Fruit fly (Drosophila melanogaster) whole organism, embryonic: ENCODE measurements around the gene CG4074.
A peak's percentile ranks its signal among the peaks of the same experiment; 100 is the strongest.

Source experiments
- B-H1 ChIP-seq: fragments of 200-800 bp; sonication (Bioruptor generic); IDR thresholded peaks from 3 replicates; pipeline ENCODE4 v1.3.6; 2022; ENCODE audit warnings: missing biosample characterization, missing genetic modification characterization
- B-H2 ChIP-seq: fragments of 200-800 bp; sonication (Bioruptor generic); optimal IDR thresholded peaks from 2 replicates; lab custom pipeline; 2018; ENCODE audit warnings: missing biosample characterization, mild to moderate bottlenecking, missing genetic modification characterization
- Bgb ChIP-seq: fragments of 200-800 bp; sonication (Bioruptor generic); IDR thresholded peaks from 2 replicates; pipeline ENCODE4 v1.3.6; 2022; ENCODE audit warnings: missing biosample characterization, missing genetic modification characterization; ENCODE audit not compliant: partially characterized antibody
- CG10462 ChIP-seq: fragments of 200-800 bp; sonication (Bioruptor generic); optimal IDR thresholded peaks from 2 replicates; lab custom pipeline; 2016; ENCODE audit warnings: missing biosample characterization, missing genetic modification characterization
- CG13123 ChIP-seq: fragments of 200-800 bp; sonication (Bioruptor generic); optimal IDR thresholded peaks from 2 replicates; lab custom pipeline; 2016; ENCODE audit warnings: missing biosample characterization, missing genetic modification characterization
- CG13424 ChIP-seq: fragments of 200-800 bp; sonication (Bioruptor generic); optimal IDR thresholded peaks from 2 replicates; lab custom pipeline; 2019; ENCODE audit warnings: missing biosample characterization, mild to moderate bottlenecking, missing genetic modification characterization, moderate library complexity
- CG13624 ChIP-seq: fragments of 200-800 bp; sonication (Bioruptor generic); optimal IDR thresholded peaks from 2 replicates; lab custom pipeline; 2016; ENCODE audit warnings: missing biosample characterization, missing genetic modification characterization
- CG16863 ChIP-seq: fragments of 200-800 bp; sonication (Bioruptor generic); optimal IDR thresholded peaks from 3 replicates; lab custom pipeline; 2016; ENCODE audit warnings: missing biosample characterization, missing genetic modification characterization
- CG17328 ChIP-seq: fragments of 200-800 bp; sonication (Bioruptor generic); IDR thresholded peaks from 2 replicates; pipeline ENCODE4 v1.3.6; 2022; ENCODE audit warnings: missing biosample characterization, missing genetic modification characterization
- CG2678 ChIP-seq: fragments of 200-800 bp; sonication (Bioruptor generic); optimal IDR thresholded peaks from 3 replicates; lab custom pipeline; 2019; ENCODE audit warnings: missing biosample characterization, mild to moderate bottlenecking, missing genetic modification characterization, moderate library complexity
- CG6689 ChIP-seq: fragments of 200-800 bp; sonication (Bioruptor generic); IDR thresholded peaks from 2 replicates; pipeline ENCODE4 v1.3.6; 2022; ENCODE audit warnings: missing biosample characterization, missing genetic modification characterization
- CG6791 ChIP-seq: fragments of 200-800 bp; sonication (Bioruptor generic); IDR thresholded peaks from 3 replicates; pipeline ENCODE4 v1.3.6; 2022; ENCODE audit warnings: missing biosample characterization, missing genetic modification characterization; ENCODE audit not compliant: partially characterized antibody
- CG7271 ChIP-seq: fragments of 200-800 bp; sonication (Bioruptor generic); optimal IDR thresholded peaks from 2 replicates; lab custom pipeline; 2018; ENCODE audit warnings: missing biosample characterization, mild to moderate bottlenecking, missing genetic modification characterization, moderate library complexity
- CG7839 ChIP-seq: fragments of 200-800 bp; sonication (Bioruptor generic); optimal IDR thresholded peaks from 3 replicates; lab custom pipeline; 2018; ENCODE audit warnings: missing biosample characterization, mild to moderate bottlenecking, missing genetic modification characterization, moderate library complexity
- CG8290 ChIP-seq, 3 experiments: fragments of 200-800 bp; sonication (Bioruptor generic); optimal IDR thresholded peaks; 2 replicates each; lab custom pipeline; 2016 to 2019; ENCODE audit warnings: missing biosample characterization in 3 of 3, missing genetic modification characterization in 3 of 3, mild to moderate bottlenecking in 2 of 3, moderate library complexity in 1 of 3
- CG9727 ChIP-seq: fragments of 200-800 bp; sonication (Bioruptor generic); optimal IDR thresholded peaks from 3 replicates; lab custom pipeline; 2017; ENCODE audit warnings: missing biosample characterization, mild to moderate bottlenecking, missing genetic modification characterization
- CTCF ChIP-seq: fragments of 200-800 bp; sonication (Bioruptor generic); optimal IDR thresholded peaks from 2 replicates; lab custom pipeline; 2017; ENCODE audit warnings: missing biosample characterization, mild to moderate bottlenecking, missing genetic modification characterization, moderate library complexity
- CrebB ChIP-seq: fragments of 200-800 bp; sonication (Bioruptor generic); optimal IDR thresholded peaks from 3 replicates; lab custom pipeline; 2018; ENCODE audit warnings: missing biosample characterization, mild to moderate bottlenecking, missing genetic modification characterization
- Ets65A ChIP-seq: fragments of 200-800 bp; sonication (Bioruptor generic); peaks from one replicate; lab custom pipeline; 2016; ENCODE audit warnings: missing biosample characterization, missing genetic modification characterization
- Hmr ChIP-seq: fragments of 200-800 bp; sonication (Bioruptor generic); optimal IDR thresholded peaks from 3 replicates; lab custom pipeline; 2017; ENCODE audit warnings: mild to moderate bottlenecking, missing biosample characterization, missing genetic modification reagents, missing genetic modification characterization
- Hr3 ChIP-seq: fragments of 200-800 bp; sonication (Bioruptor generic); optimal IDR thresholded peaks from 3 replicates; lab custom pipeline; 2016; ENCODE audit warnings: missing biosample characterization, missing genetic modification characterization
- NC2β ChIP-seq: fragments of 200-800 bp; sonication (Bioruptor generic); optimal IDR thresholded peaks from 2 replicates; lab custom pipeline; 2016; ENCODE audit warnings: missing biosample characterization, missing genetic modification characterization
- Six4 ChIP-seq: fragments of 200-800 bp; sonication (Bioruptor generic); optimal IDR thresholded peaks from 2 replicates; lab custom pipeline; 2016; ENCODE audit warnings: missing biosample characterization, missing genetic modification characterization
- Tbp ChIP-seq: fragments of >200 bp; optimal IDR thresholded peaks from 2 replicates; lab custom pipeline; 2018; ENCODE audit warnings: missing biosample characterization, missing genetic modification characterization
- bab2 ChIP-seq: fragments of 200-800 bp; sonication (Bioruptor generic); optimal IDR thresholded peaks from 2 replicates; lab custom pipeline; 2016; ENCODE audit warnings: missing biosample characterization, missing genetic modification characterization
- bowl ChIP-seq: fragments of 200-800 bp; sonication (Bioruptor generic); IDR thresholded peaks from 2 replicates; pipeline ENCODE4 v1.3.6; 2022; ENCODE audit warnings: missing biosample characterization, missing genetic modification characterization
- chn ChIP-seq: fragments of 200-800 bp; sonication (Bioruptor generic); optimal IDR thresholded peaks from 2 replicates; lab custom pipeline; 2016; ENCODE audit warnings: missing biosample characterization, missing genetic modification characterization
- crol ChIP-seq: fragments of 200-800 bp; sonication (Bioruptor generic); IDR thresholded peaks from 2 replicates; pipeline ENCODE4 v1.3.6; 2022; ENCODE audit warnings: missing biosample characterization, missing genetic modification characterization
- exex ChIP-seq: fragments of 200-800 bp; sonication (Bioruptor generic); optimal IDR thresholded peaks from 4 replicates; lab custom pipeline; 2018; ENCODE audit warnings: missing biosample characterization, mild to moderate bottlenecking, missing genetic modification characterization, moderate library complexity
- gem ChIP-seq: fragments of 200-800 bp; sonication (Bioruptor generic); optimal IDR thresholded peaks from 2 replicates; lab custom pipeline; 2019; ENCODE audit warnings: missing biosample characterization, mild to moderate bottlenecking, missing genetic modification characterization, moderate library complexity
- hb ChIP-seq: fragments of 200-800 bp; sonication (Bioruptor generic); IDR thresholded peaks from 3 replicates; pipeline ENCODE4 v1.3.6; 2022; ENCODE audit warnings: missing biosample characterization, missing genetic modification characterization; ENCODE audit not compliant: partially characterized antibody
- ind ChIP-seq: fragments of 200-800 bp; sonication (Bioruptor generic); optimal IDR thresholded peaks from 3 replicates; lab custom pipeline; 2016; ENCODE audit warnings: missing biosample characterization, missing genetic modification characterization
- jumu ChIP-seq: fragments of 200-800 bp; sonication (Bioruptor generic); optimal IDR thresholded peaks from 3 replicates; lab custom pipeline; 2016; ENCODE audit warnings: missing biosample characterization, missing genetic modification characterization
- ken ChIP-seq: fragments of 200-800 bp; sonication (Bioruptor generic); IDR thresholded peaks from 3 replicates; pipeline ENCODE4 v1.3.6; 2022; ENCODE audit warnings: missing biosample characterization, missing genetic modification characterization
- lab ChIP-seq: fragments of 200-800 bp; sonication (Bioruptor generic); optimal IDR thresholded peaks from 3 replicates; lab custom pipeline; 2017; ENCODE audit warnings: missing biosample characterization, missing genetic modification characterization, mild to moderate bottlenecking, moderate library complexity, missing genetic modification reagents
- lmd ChIP-seq: fragments of 200-800 bp; sonication (Bioruptor generic); IDR thresholded peaks from 2 replicates; pipeline ENCODE4 v1.3.6; 2022; ENCODE audit warnings: missing biosample characterization, missing genetic modification characterization
- lov ChIP-seq, 2 experiments: fragments of 200-800 bp in 1 of 2; fragments of >200 bp in 1 of 2; sonication (Bioruptor generic) in 1 of 2; IDR thresholded peaks in 1 of 2; optimal IDR thresholded peaks in 1 of 2; 2 replicates in 1 of 2; 3 replicates in 1 of 2; pipeline versions ENCODE4 v1.3.6 to Lab custom; 2017 to 2022; ENCODE audit warnings: missing biosample characterization in 1 of 2, missing genetic modification characterization in 1 of 2
- luna ChIP-seq: fragments of 200-800 bp; sonication (Bioruptor generic); optimal IDR thresholded peaks from 2 replicates; lab custom pipeline; 2016; ENCODE audit warnings: missing biosample characterization, missing genetic modification characterization
- mam ChIP-seq: fragments of 200-800 bp; sonication (Bioruptor generic); optimal IDR thresholded peaks from 3 replicates; lab custom pipeline; 2016; ENCODE audit warnings: missing biosample characterization, missing genetic modification characterization
- nau ChIP-seq: fragments of 200-800 bp; sonication (Bioruptor generic); optimal IDR thresholded peaks from 3 replicates; lab custom pipeline; 2017; ENCODE audit warnings: missing biosample characterization, mild to moderate bottlenecking, missing genetic modification characterization, missing genetic modification reagents
- onecut ChIP-seq: fragments of 200-800 bp; sonication (Bioruptor generic); IDR thresholded peaks from 2 replicates; pipeline ENCODE4 v1.3.6; 2022; ENCODE audit warnings: missing biosample characterization, missing genetic modification characterization
- pfk ChIP-seq: fragments of 200-800 bp; sonication (Bioruptor generic); optimal IDR thresholded peaks from 2 replicates; lab custom pipeline; 2018; ENCODE audit warnings: missing biosample characterization, mild to moderate bottlenecking, missing genetic modification characterization, moderate library complexity
- pita ChIP-seq: fragments of 200-800 bp; sonication (Bioruptor generic); optimal IDR thresholded peaks from 2 replicates; lab custom pipeline; 2017; ENCODE audit warnings: missing biosample characterization, mild to moderate bottlenecking, missing genetic modification characterization
- psq ChIP-seq: fragments of 200-800 bp; sonication (Bioruptor generic); optimal IDR thresholded peaks from 2 replicates; lab custom pipeline; 2017; ENCODE audit warnings: missing biosample characterization, missing genetic modification characterization
- pum ChIP-seq: fragments of 200-800 bp; sonication (Bioruptor generic); optimal IDR thresholded peaks from 2 replicates; lab custom pipeline; 2016; ENCODE audit warnings: missing biosample characterization, missing genetic modification characterization
- ranshi ChIP-seq: fragments of 200-800 bp; sonication (Bioruptor generic); IDR thresholded peaks from 2 replicates; pipeline ENCODE4 v1.3.6; 2022; ENCODE audit warnings: missing biosample characterization, missing genetic modification characterization
- seq ChIP-seq: fragments of 200-800 bp; sonication (Bioruptor generic); IDR thresholded peaks from 2 replicates; pipeline ENCODE4 v1.3.6; 2022; ENCODE audit warnings: missing biosample characterization, missing genetic modification characterization
- toy ChIP-seq: fragments of 200-800 bp; sonication (Bioruptor generic); IDR thresholded peaks from 2 replicates; pipeline ENCODE4 v1.3.6; 2022; ENCODE audit warnings: missing biosample characterization, missing genetic modification characterization
- ttk ChIP-seq: fragments of 200-800 bp; sonication (Bioruptor generic); IDR thresholded peaks from 2 replicates; pipeline ENCODE4 v2.1.2; 2022; ENCODE audit warnings: missing biosample characterization, missing genetic modification characterization
- twi ChIP-seq: fragments of 200-800 bp; optimal IDR thresholded peaks from 2 replicates; lab custom pipeline; 2019; ENCODE audit warnings: missing biosample characterization, mild to moderate bottlenecking, missing genetic modification characterization, moderate library complexity

CG4074 gene

DNA sequence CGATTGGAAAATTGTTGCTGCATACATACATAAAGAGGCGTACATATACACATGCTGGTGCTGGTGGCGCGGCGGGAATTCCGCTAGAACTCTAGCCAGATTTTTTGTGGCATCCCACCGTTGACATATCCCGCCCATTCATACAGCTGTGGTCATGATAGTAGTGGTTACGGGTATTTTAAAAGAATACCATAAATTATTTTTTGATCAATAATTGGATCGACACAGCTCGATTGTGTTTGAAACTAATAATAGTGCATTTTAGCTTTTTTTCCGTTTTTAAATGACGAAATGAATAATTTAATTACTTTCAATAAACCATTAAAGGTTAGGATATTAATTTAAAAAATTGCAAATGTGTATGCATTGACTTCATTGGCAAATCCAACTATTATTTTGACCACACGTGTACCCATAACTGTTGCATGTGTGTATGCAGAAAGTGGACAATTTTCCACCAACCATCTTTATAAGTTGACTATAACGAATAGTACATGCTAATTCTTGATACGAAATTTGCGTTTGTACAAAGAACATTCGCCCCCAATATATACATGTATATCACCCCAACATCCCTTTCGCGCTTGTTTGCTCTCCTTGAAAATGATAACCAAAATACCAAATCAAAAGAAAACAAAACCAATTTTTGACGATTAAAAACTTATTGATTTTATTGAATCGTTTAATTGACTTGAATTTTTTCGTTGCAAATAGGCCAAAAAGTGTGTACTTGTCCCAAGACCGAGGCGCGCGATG, 2.8 kb upstream of the CG4074 start (continued):
- TF ChIP-seq onecut (GFP tag; lab: Robert Waterston, UW) (peak; percentile 81), CG7839 (tag; lab: Kevin White, UChicago) (peak; percentile 81), Hmr (peak; percentile 84), exex (peak; percentile 3), NC2β (GFP tag; lab: Kevin White, UChicago) (peak; percentile 47), pum (GFP tag; lab: Kevin White, UChicago) (peak; percentile 51), CG8290 (GFP tag; optimal IDR thresholded peaks at IDR 0.05; lab: Kevin White, UChicago) (peak; percentile 45), CG8290 (tag; optimal IDR thresholded peaks at IDR 0.05; lab: Kevin White, UChicago) (peak; percentile 5 to 86), pita (GFP tag; lab: Kevin White, UChicago) (no peak), B-H1 (peak; percentile 71), Six4 (GFP tag; lab: Kevin White, UChicago) (peak; percentile 58), B-H2 (GFP tag; lab: Kevin White, UChicago) (no peak), pfk (no peak), CG6791 (GFP tag; lab: Robert Waterston, UW) (no peak), toy (GFP tag; lab: Robert Waterston, UW) (no peak), nau (GFP tag; lab: Kevin White, UChicago) (no peak), CG16863 (GFP tag; lab: Kevin White, UChicago) (peak; percentile 58), lmd (GFP tag; lab: Robert Waterston, UW) (peak; percentile 76), psq (GFP tag; lab: Kevin White, UChicago) (no peak), hb (no peak), ken (peak; percentile 75; the same call in 1 of the 3 replicates), CG7271 (tag; lab: Kevin White, UChicago) (no peak), Tbp (no peak), CG9727 (GFP tag; lab: Kevin White, UChicago) (peak; percentile 84), jumu (GFP tag; lab: Kevin White, UChicago) (peak; percentile 67), CG6689 (peak; percentile 76), Hr3 (GFP tag; lab: Kevin White, UChicago) (peak; percentile 56), lab (GFP tag; lab: Kevin White, UChicago) (peak; percentile 88), CG13624 (peak; percentile 57), ttk (GFP tag; lab: Robert Waterston, UW) (peak; percentile 55), mam (peak; percentile 64), Bgb (GFP tag; lab: Robert Waterston, UW) (no peak), seq (GFP tag; lab: Robert Waterston, UW) (peak; percentile 78), CG17328 (GFP tag; lab: Robert Waterston, UW) (peak; percentile 85), ranshi (peak; percentile 81), CG10462 (GFP tag; lab: Kevin White, UChicago) (peak; percentile 65), twi (tag; lab: Kevin White, UChicago) (peak; percentile 38), lov (optimal IDR thresholded peaks at IDR 0.05; lab: Kevin White, UChicago) (no peak), lov (GFP tag; IDR thresholded peaks at IDR 0.05; lab: Robert Waterston, UW) (peak; percentile 78; the same call in 2 of the 3 replicates), ind (GFP tag; lab: Kevin White, UChicago) (peak; percentile 75), gem (tag; lab: Kevin White, UChicago) (peak; percentile 88), CrebB (peak; percentile 67), bowl (GFP tag; lab: Robert Waterston, UW) (peak; percentile 74), bab2 (GFP tag; lab: Kevin White, UChicago) (peak; percentile 77), chn (peak; percentile 75), CG2678 (tag; lab: Kevin White, UChicago) (peak; percentile 84), CTCF (GFP tag; lab: Kevin White, UChicago) (peak; percentile 14), Ets65A (GFP tag; lab: Kevin White, UChicago) (peak; percentile 72), crol (GFP tag; lab: Robert Waterston, UW) (no peak), luna (GFP tag; lab: Kevin White, UChicago) (no peak), CG13123 (GFP tag; lab: Kevin White, UChicago) (peak; percentile 64), CG13424 (tag; lab: Kevin White, UChicago) (peak; percentile 60)
